Fruit fly (Drosophila melanogaster) whole organism, prepupa: ENCODE results near the gene CG45011.

Source experiments
- CG11902 ChIP-seq: fragments of 200-800 bp; sonication (Bioruptor generic); optimal IDR thresholded peaks from 3 replicates; lab custom pipeline; 2016; ENCODE audit warnings: missing biosample characterization, missing genetic modification characterization
- CG3919 ChIP-seq: fragments of 200-800 bp; sonication (Bioruptor generic); optimal IDR thresholded peaks from 3 replicates; lab custom pipeline; 2016; ENCODE audit warnings: missing biosample characterization, missing genetic modification characterization
- CG6276 ChIP-seq: fragments of 200-800 bp; sonication (Bioruptor generic); optimal IDR thresholded peaks from 2 replicates; lab custom pipeline; 2017; ENCODE audit warnings: missing biosample characterization, mild to moderate bottlenecking, missing genetic modification characterization
- CG6792 ChIP-seq: fragments of 200-800 bp; sonication (Bioruptor generic); optimal IDR thresholded peaks from 3 replicates; lab custom pipeline; 2016; ENCODE audit warnings: missing biosample characterization, missing genetic modification characterization
- Sox14 ChIP-seq: fragments of 200-800 bp; sonication (Bioruptor generic); optimal IDR thresholded peaks from 3 replicates; lab custom pipeline; 2016; ENCODE audit warnings: missing biosample characterization, missing genetic modification characterization
- Sox15 ChIP-seq: fragments of 200-800 bp; sonication (Bioruptor generic); optimal IDR thresholded peaks from 3 replicates; lab custom pipeline; 2016; ENCODE audit warnings: missing biosample characterization, missing genetic modification characterization
- lz ChIP-seq: fragments of 200-800 bp; sonication (Bioruptor generic); optimal IDR thresholded peaks from 3 replicates; lab custom pipeline; 2016; ENCODE audit warnings: missing biosample characterization, missing genetic modification characterization
- net ChIP-seq: fragments of 200-800 bp; sonication (Bioruptor generic); optimal IDR thresholded peaks from 3 replicates; lab custom pipeline; 2016; ENCODE audit warnings: missing biosample characterization, missing genetic modification characterization
- salr ChIP-seq, 2 experiments: fragments of 200-800 bp; sonication (Bioruptor generic); optimal IDR thresholded peaks; 3 replicates each; lab custom pipeline; 2016 to 2018; ENCODE audit warnings: missing biosample characterization in 2 of 2, missing genetic modification characterization in 2 of 2, mild to moderate bottlenecking in 1 of 2

- TF ChIP-seq lz (no peak), salr (GFP tag; optimal IDR thresholded peaks at IDR 0.05; lab: Kevin White, UChicago) (no peak), CG11902 (GFP tag; lab: Kevin White, UChicago) (no peak), CG6276 (GFP tag; lab: Kevin White, UChicago) (no peak), CG6792 (no peak), net (GFP tag; lab: Kevin White, UChicago) (no peak), Sox14 (GFP tag; lab: Kevin White, UChicago) (no peak), Sox15 (GFP tag; lab: Kevin White, UChicago) (no peak), CG3919 (GFP tag; lab: Kevin White, UChicago) (no peak)
Observed at dm6 chr2L:11823470-11824162, 10.3 kb upstream of the CG45011 start.
